Worm (Caenorhabditis elegans) whole organism, late embryonic: ENCODE results near the gene F17E9.5.

Source experiments
- C08G9.2 ChIP-seq: sonication (generic microtip); optimal IDR thresholded peaks from 2 replicates; lab custom pipeline; 2016; ENCODE audit warnings: mild to moderate bottlenecking, missing genetic modification characterization, moderate library complexity, missing compliant biosample characterization
- F13H6.1 ChIP-seq: sonication (generic microtip); optimal IDR thresholded peaks from 2 replicates; lab custom pipeline; 2016; ENCODE audit warnings: missing genetic modification characterization, missing compliant biosample characterization
- K09A11.1 ChIP-seq: sonication (generic microtip); optimal IDR thresholded peaks from 2 replicates; lab custom pipeline; 2017; ENCODE audit warnings: antibody characterized with exemption, mild to moderate bottlenecking, missing genetic modification characterization, missing compliant biosample characterization; ENCODE audit not compliant: insufficient read depth
- T23F11.4 ChIP-seq: fragments of 200-800 bp; sonication (Bioruptor generic); optimal IDR thresholded peaks from 2 replicates; lab custom pipeline; 2018; ENCODE audit warnings: mild to moderate bottlenecking, missing genetic modification characterization, missing compliant biosample characterization
- Y22D7AL.16 ChIP-seq: sonication (generic microtip); optimal IDR thresholded peaks from 2 replicates; lab custom pipeline; 2016; ENCODE audit warnings: missing genetic modification characterization, missing compliant biosample characterization
- ama-1 ChIP-seq: fragments of 150-350 bp; optimal IDR thresholded peaks from 2 replicates; lab custom pipeline; 2014
- ceh-14 ChIP-seq: sonication (generic microtip); optimal IDR thresholded peaks from 2 replicates; lab custom pipeline; 2016; ENCODE audit warnings: missing genotype, missing genetic modification characterization, missing compliant biosample characterization
- ceh-18 ChIP-seq: sonication (generic microtip); optimal IDR thresholded peaks from 2 replicates; lab custom pipeline; 2016; ENCODE audit warnings: missing genetic modification characterization, missing compliant biosample characterization
- ceh-2 ChIP-seq: sonication (generic microtip); optimal IDR thresholded peaks from 2 replicates; lab custom pipeline; 2016; ENCODE audit warnings: missing genotype, missing genetic modification characterization, missing compliant biosample characterization
- ceh-22 ChIP-seq: sonication (generic microtip); optimal IDR thresholded peaks from 2 replicates; lab custom pipeline; 2017; ENCODE audit warnings: missing biosample characterization, missing genetic modification characterization
- ceh-24 ChIP-seq: sonication (generic microtip); optimal IDR thresholded peaks from 2 replicates; lab custom pipeline; 2016; ENCODE audit warnings: mild to moderate bottlenecking, missing genetic modification characterization, missing compliant biosample characterization
- ceh-30 ChIP-seq: fragments of 150-350 bp; optimal IDR thresholded peaks from 2 replicates; lab custom pipeline; 2014; ENCODE audit warnings: missing biosample characterization, missing genetic modification characterization
- ceh-31 ChIP-seq: sonication (generic microtip); optimal IDR thresholded peaks from 2 replicates; lab custom pipeline; 2016; ENCODE audit warnings: missing genetic modification characterization, missing compliant biosample characterization
- ceh-34 ChIP-seq: sonication (generic microtip); optimal IDR thresholded peaks from 2 replicates; lab custom pipeline; 2016; ENCODE audit warnings: mild to moderate bottlenecking, missing genetic modification characterization, missing compliant biosample characterization
- ceh-45 ChIP-seq: fragments of 200-800 bp; sonication (Bioruptor generic); IDR thresholded peaks from 2 replicates; pipeline ENCODE4 v1.3.6; 2022; ENCODE audit warnings: missing genetic modification reagents, missing genetic modification characterization, missing compliant biosample characterization
- ceh-6 ChIP-seq: fragments of 200-800 bp; sonication (Bioruptor generic); optimal IDR thresholded peaks from 2 replicates; lab custom pipeline; 2018; ENCODE audit warnings: mild to moderate bottlenecking, missing genetic modification characterization, missing compliant biosample characterization
- ceh-9 ChIP-seq: sonication (generic microtip); optimal IDR thresholded peaks from 2 replicates; lab custom pipeline; 2016; ENCODE audit warnings: mild to moderate bottlenecking, missing genetic modification characterization, inconsistent platforms, missing compliant biosample characterization
- che-1 ChIP-seq: sonication (generic microtip); optimal IDR thresholded peaks from 2 replicates; lab custom pipeline; 2016; ENCODE audit warnings: mild to moderate bottlenecking, missing genetic modification characterization, missing compliant biosample characterization
- dmd-4 ChIP-seq: sonication (generic microtip); optimal IDR thresholded peaks from 2 replicates; lab custom pipeline; 2016; ENCODE audit warnings: borderline replicate concordance, missing genetic modification characterization, missing compliant biosample characterization
- dve-1 ChIP-seq: sonication (generic microtip); optimal IDR thresholded peaks from 2 replicates; lab custom pipeline; 2017; ENCODE audit warnings: antibody characterized with exemption, mild to moderate bottlenecking, missing genetic modification characterization, missing compliant biosample characterization
- elt-2 ChIP-seq: sonication (generic microtip); optimal IDR thresholded peaks from 2 replicates; lab custom pipeline; 2016; ENCODE audit warnings: missing genetic modification reagents, missing genetic modification characterization, missing compliant biosample characterization
- elt-4 ChIP-seq: sonication (generic microtip); optimal IDR thresholded peaks from 2 replicates; lab custom pipeline; 2016; ENCODE audit warnings: missing genetic modification characterization, missing compliant biosample characterization
- eyg-1 ChIP-seq: sonication (generic microtip); optimal IDR thresholded peaks from 2 replicates; lab custom pipeline; 2016; ENCODE audit warnings: missing genotype, missing genetic modification characterization, missing compliant biosample characterization
- fax-1 ChIP-seq: sonication (generic microtip); optimal IDR thresholded peaks from 2 replicates; lab custom pipeline; 2016; ENCODE audit warnings: missing genotype, missing genetic modification characterization, missing compliant biosample characterization
- fkh-10 ChIP-seq: fragments of 150-350 bp; optimal IDR thresholded peaks from 2 replicates; lab custom pipeline; 2014; ENCODE audit warnings: missing biosample characterization, missing genetic modification reagents, missing genetic modification characterization
- fkh-6 ChIP-seq: sonication (generic microtip); optimal IDR thresholded peaks from 2 replicates; lab custom pipeline; 2016; ENCODE audit warnings: missing genetic modification characterization, missing compliant biosample characterization
- gmeb-2 ChIP-seq: sonication (generic microtip); optimal IDR thresholded peaks from 2 replicates; lab custom pipeline; 2016; ENCODE audit warnings: missing genetic modification characterization, inconsistent platforms, missing compliant biosample characterization
- hlh-13 ChIP-seq: fragments of 200-800 bp; sonication (Bioruptor generic); optimal IDR thresholded peaks from 2 replicates; lab custom pipeline; 2018; ENCODE audit warnings: mild to moderate bottlenecking, missing genetic modification characterization, missing compliant biosample characterization
- hlh-15 ChIP-seq: sonication (generic microtip); optimal IDR thresholded peaks from 2 replicates; lab custom pipeline; 2016; ENCODE audit warnings: missing genetic modification characterization, missing compliant biosample characterization
- hlh-6 ChIP-seq: sonication (generic microtip); optimal IDR thresholded peaks from 2 replicates; lab custom pipeline; 2016; ENCODE audit warnings: missing genotype, missing genetic modification characterization, missing compliant biosample characterization
- lim-6 ChIP-seq: sonication (generic microtip); optimal IDR thresholded peaks from 2 replicates; lab custom pipeline; 2016; ENCODE audit warnings: missing genetic modification characterization, missing compliant biosample characterization
- lin-11 ChIP-seq: fragments of 200-800 bp; sonication (Bioruptor generic); optimal IDR thresholded peaks from 2 replicates; lab custom pipeline; 2018; ENCODE audit warnings: mild to moderate bottlenecking, missing genetic modification characterization, missing compliant biosample characterization
- madf-2 ChIP-seq: sonication (generic microtip); optimal IDR thresholded peaks from 2 replicates; lab custom pipeline; 2017; ENCODE audit warnings: missing genetic modification characterization, missing compliant biosample characterization
- nfya-1 ChIP-seq: sonication (generic microtip); optimal IDR thresholded peaks from 2 replicates; lab custom pipeline; 2017; ENCODE audit warnings: missing genetic modification characterization, mild to moderate bottlenecking, missing compliant biosample characterization, antibody characterized with exemption, moderate library complexity
- nhr-232 ChIP-seq: sonication (generic microtip); optimal IDR thresholded peaks from 2 replicates; lab custom pipeline; 2016; ENCODE audit warnings: missing genetic modification characterization, missing compliant biosample characterization
- odd-2 ChIP-seq: sonication (generic microtip); optimal IDR thresholded peaks from 2 replicates; lab custom pipeline; 2017; ENCODE audit warnings: antibody characterized with exemption, mild to moderate bottlenecking, missing genetic modification characterization, missing compliant biosample characterization
- pag-3 ChIP-seq: sonication (generic microtip); optimal IDR thresholded peaks from 2 replicates; lab custom pipeline; 2016; ENCODE audit warnings: missing compliant biosample characterization, missing genetic modification characterization, borderline replicate concordance
- pat-9 ChIP-seq: fragments of 200-800 bp; sonication (Bioruptor generic); optimal IDR thresholded peaks from 2 replicates; lab custom pipeline; 2018; ENCODE audit warnings: mild to moderate bottlenecking, missing genetic modification characterization, moderate library complexity, missing compliant biosample characterization
- pax-1 ChIP-seq: fragments of 150-350 bp; optimal IDR thresholded peaks from 2 replicates; lab custom pipeline; 2014; ENCODE audit warnings: missing biosample characterization, missing genetic modification characterization
- pha-2 ChIP-seq: sonication (generic microtip); optimal IDR thresholded peaks from 2 replicates; lab custom pipeline; 2017; ENCODE audit warnings: mild to moderate bottlenecking, missing genetic modification characterization, missing compliant biosample characterization
- pha-4 ChIP-seq: fragments of 150-350 bp; optimal IDR thresholded peaks from 2 replicates; lab custom pipeline; 2018; ENCODE audit warnings: missing biosample characterization, missing genetic modification reagents, missing genetic modification characterization
- pqm-1 ChIP-seq: sonication (generic microtip); optimal IDR thresholded peaks from 2 replicates; lab custom pipeline; 2016; ENCODE audit warnings: missing genetic modification characterization, missing compliant biosample characterization
- pros-1 ChIP-seq: fragments of 150-350 bp; optimal IDR thresholded peaks from 2 replicates; lab custom pipeline; 2014; ENCODE audit warnings: missing biosample characterization, missing genetic modification reagents, missing genetic modification characterization
- ref-2 ChIP-seq: sonication (generic microtip); optimal IDR thresholded peaks from 2 replicates; lab custom pipeline; 2016; ENCODE audit warnings: missing genetic modification characterization, missing compliant biosample characterization
- rnt-1 ChIP-seq: sonication (generic microtip); optimal IDR thresholded peaks from 2 replicates; lab custom pipeline; 2016; ENCODE audit warnings: missing genetic modification characterization, missing compliant biosample characterization
- sdc-2 ChIP-seq: sonication (generic microtip); optimal IDR thresholded peaks from 2 replicates; lab custom pipeline; 2016; ENCODE audit warnings: missing genotype, missing genetic modification characterization, missing compliant biosample characterization
- sox-4 ChIP-seq: sonication (generic microtip); optimal IDR thresholded peaks from 2 replicates; lab custom pipeline; 2017; ENCODE audit warnings: mild to moderate bottlenecking, missing genetic modification characterization, inconsistent platforms, missing compliant biosample characterization
- syd-9 ChIP-seq: sonication (generic microtip); optimal IDR thresholded peaks from 2 replicates; lab custom pipeline; 2016; ENCODE audit warnings: mild to moderate bottlenecking, missing genetic modification characterization, moderate library complexity, missing compliant biosample characterization
- tbx-2 ChIP-seq: sonication (generic microtip); optimal IDR thresholded peaks from 2 replicates; lab custom pipeline; 2016; ENCODE audit warnings: missing genetic modification characterization, missing compliant biosample characterization
- tbx-7 ChIP-seq: sonication (generic microtip); optimal IDR thresholded peaks from 2 replicates; lab custom pipeline; 2016; ENCODE audit warnings: missing genotype, missing genetic modification characterization, missing compliant biosample characterization
- ttx-3 ChIP-seq: sonication (generic microtip); optimal IDR thresholded peaks from 2 replicates; lab custom pipeline; 2016; ENCODE audit warnings: missing genetic modification reagents, missing genetic modification characterization, missing compliant biosample characterization
- unc-42 ChIP-seq: sonication (generic microtip); optimal IDR thresholded peaks from 2 replicates; lab custom pipeline; 2016; ENCODE audit warnings: missing genotype, missing genetic modification characterization, missing compliant biosample characterization
- unc-86 ChIP-seq: sonication (generic microtip); optimal IDR thresholded peaks from 2 replicates; lab custom pipeline; 2016; ENCODE audit warnings: missing genetic modification characterization, missing compliant biosample characterization
- ztf-16 ChIP-seq: sonication (generic microtip); optimal IDR thresholded peaks from 2 replicates; lab custom pipeline; 2017; ENCODE audit warnings: missing genetic modification characterization, missing compliant biosample characterization

The F17E9.5 gene

ce11 chrIV:8375381-8375780, 29.8 kb downstream of the F17E9.5 start:
- TF ChIP-seq sox-4 (tag; lab: Kevin White, UChicago) (peak; percentile 78), ref-2 (tag; lab: Kevin White, UChicago) (peak; percentile 92), dmd-4 (tag; lab: Kevin White, UChicago) (peak; percentile 31), T23F11.4 (peak; percentile 63), ttx-3 (peak; percentile 82), Y22D7AL.16 (tag; lab: Kevin White, UChicago) (peak; percentile 70), pha-4 (tag; lab: Kevin White, UChicago) (no peak), pag-3 (tag; lab: Kevin White, UChicago) (peak; percentile 39), tbx-7 (tag; lab: Kevin White, UChicago) (peak; percentile 34), fax-1 (tag; lab: Kevin White, UChicago) (peak; percentile 66), lin-11 (tag; lab: Kevin White, UChicago) (peak; percentile 84), elt-2 (tag; lab: Kevin White, UChicago) (peak; percentile 94), syd-9 (tag; lab: Kevin White, UChicago) (peak; percentile 89), ceh-45 (GFP tag; lab: Robert Waterston, UW) (peak; percentile 52; the same call in 1 of the 2 replicates), unc-86 (tag; lab: Kevin White, UChicago) (peak; percentile 84), pax-1 (tag; lab: Kevin White, UChicago) (no peak), tbx-2 (tag; lab: Kevin White, UChicago) (peak; percentile 86), ceh-2 (tag; lab: Kevin White, UChicago) (peak; percentile 77), ceh-24 (tag; lab: Kevin White, UChicago) (no peak), hlh-13 (GFP tag; lab: Kevin White, UChicago) (peak; percentile 83), che-1 (tag; lab: Kevin White, UChicago) (peak; percentile 86), sdc-2 (tag; lab: Kevin White, UChicago) (peak; percentile 77), C08G9.2 (tag; lab: Kevin White, UChicago) (peak; percentile 69), K09A11.1 (peak; percentile 67), madf-2 (peak; percentile 86), rnt-1 (tag; lab: Kevin White, UChicago) (peak; percentile 50), gmeb-2 (peak; percentile 81), ceh-14 (tag; lab: Kevin White, UChicago) (peak; percentile 62), elt-4 (tag; lab: Kevin White, UChicago) (no peak), eyg-1 (tag; lab: Kevin White, UChicago) (peak; percentile 77), ceh-9 (tag; lab: Kevin White, UChicago) (peak; percentile 9), pqm-1 (tag; lab: Kevin White, UChicago) (peak; percentile 16), ceh-30 (tag; lab: Kevin White, UChicago) (peak; percentile 53), hlh-15 (tag; lab: Kevin White, UChicago) (peak; percentile 67), ama-1 (lab: Kevin White, UChicago) (no peak), pros-1 (tag; lab: Kevin White, UChicago) (peak; percentile 49), ceh-31 (tag; lab: Kevin White, UChicago) (peak; percentile 72), ztf-16 (peak; percentile 82), lim-6 (no peak), ceh-6 (GFP tag; lab: Kevin White, UChicago) (peak; percentile 87), odd-2 (tag; lab: Kevin White, UChicago) (peak; percentile 79), ceh-18 (tag; lab: Kevin White, UChicago) (peak; percentile 59), unc-42 (tag; lab: Kevin White, UChicago) (peak; percentile 61), nhr-232 (tag; lab: Kevin White, UChicago) (peak; percentile 82), hlh-6 (peak; percentile 89), ceh-22 (tag; lab: Kevin White, UChicago) (no peak), nfya-1 (tag; lab: Kevin White, UChicago) (peak; percentile 67), ceh-34 (tag; lab: Kevin White, UChicago) (peak; percentile 87), fkh-10 (GFP tag; lab: Kevin White, UChicago) (peak; percentile 73), pat-9 (peak; percentile 87), pha-2 (tag; lab: Kevin White, UChicago) (peak; percentile 86), dve-1 (tag; lab: Kevin White, UChicago) (peak; percentile 85), F13H6.1 (tag; lab: Kevin White, UChicago) (peak; percentile 64), fkh-6 (tag; lab: Kevin White, UChicago) (peak; percentile 80)
